Worm (Caenorhabditis elegans) whole organism, young adult: Measurements from ENCODE around the gene srbc-59.
A peak's percentile ranks its signal among the peaks of the same experiment; 100 is the strongest.

Experiments
- B0019.2 ChIP-seq: fragments of 200-800 bp; sonication (Bioruptor generic); conservative IDR thresholded peaks from 2 replicates; pipeline ENCODE4 v1.3.6; 2022; ENCODE audit warnings: missing genetic modification reagents, missing genetic modification characterization, missing compliant biosample characterization
- F23B12.7 ChIP-seq: sonication (generic microtip); optimal IDR thresholded peaks from 2 replicates; lab custom pipeline; 2017; ENCODE audit warnings: missing genetic modification characterization, mild to moderate bottlenecking, missing compliant biosample characterization, antibody characterized with exemption, moderate library complexity; ENCODE audit not compliant: insufficient read depth
- F39B2.1 ChIP-seq: fragments of 200-800 bp; sonication (Bioruptor generic); IDR thresholded peaks from 2 replicates; pipeline ENCODE4 v1.3.6; 2022; ENCODE audit warnings: missing genetic modification reagents, missing genetic modification characterization, missing compliant biosample characterization
- F49E8.2 ChIP-seq: sonication (generic microtip); optimal IDR thresholded peaks from 3 replicates; lab custom pipeline; 2017; ENCODE audit warnings: missing genetic modification characterization, mild to moderate bottlenecking, missing compliant biosample characterization, antibody characterized with exemption, moderate library complexity; ENCODE audit not compliant: insufficient read depth
- F55B11.4 ChIP-seq: sonication (generic microtip); optimal IDR thresholded peaks from 2 replicates; lab custom pipeline; 2016; ENCODE audit warnings: missing compliant biosample characterization, missing genetic modification characterization, borderline replicate concordance; ENCODE audit not compliant: insufficient read depth
- F57A8.1 ChIP-seq: fragments of 200-800 bp; sonication (Bioruptor generic); optimal IDR thresholded peaks from 2 replicates; lab custom pipeline; 2018; ENCODE audit warnings: mild to moderate bottlenecking, missing genetic modification characterization, moderate library complexity, missing compliant biosample characterization
- K12H6.12 ChIP-seq: fragments of 200-800 bp; sonication (Bioruptor generic); optimal IDR thresholded peaks from 2 replicates; lab custom pipeline; 2018; ENCODE audit warnings: mild to moderate bottlenecking, missing genetic modification characterization, missing compliant biosample characterization
- Y56A3A.18 ChIP-seq: fragments of 200-800 bp; sonication (Bioruptor generic); IDR thresholded peaks from 2 replicates; pipeline ENCODE4 v1.3.6; 2022; ENCODE audit warnings: missing genetic modification reagents, missing genetic modification characterization, missing compliant biosample characterization
- Y79H2A.3 ChIP-seq: fragments of 200-800 bp; sonication (Bioruptor generic); conservative IDR thresholded peaks from 2 replicates; pipeline ENCODE4 v1.3.6; 2022; ENCODE audit warnings: missing genetic modification reagents, missing genetic modification characterization, missing compliant biosample characterization
- akir-1 ChIP-seq: fragments of 200-800 bp; sonication (Bioruptor generic); optimal IDR thresholded peaks from 2 replicates; lab custom pipeline; 2018; ENCODE audit warnings: mild to moderate bottlenecking, missing genetic modification characterization, moderate library complexity, missing compliant biosample characterization
- attf-3 ChIP-seq: fragments of 200-800 bp; sonication (Bioruptor generic); conservative IDR thresholded peaks from 2 replicates; pipeline ENCODE4 v1.3.6; 2022; ENCODE audit warnings: missing genetic modification reagents, missing genetic modification characterization, missing compliant biosample characterization
- attf-5 ChIP-seq: fragments of 200-800 bp; sonication (Bioruptor generic); optimal IDR thresholded peaks from 2 replicates; lab custom pipeline; 2018; ENCODE audit warnings: mild to moderate bottlenecking, missing genetic modification characterization, missing compliant biosample characterization
- bed-2 ChIP-seq: fragments of 200-800 bp; sonication (Bioruptor generic); IDR thresholded peaks from 2 replicates; pipeline ENCODE4 v1.3.6; 2022; ENCODE audit warnings: missing genetic modification reagents, missing genetic modification characterization, missing compliant biosample characterization
- cebp-1 ChIP-seq, 2 experiments: fragments of 200-800 bp in 1 of 2; sonication (Bioruptor generic) in 1 of 2; sonication (generic microtip) in 1 of 2; IDR thresholded peaks in 1 of 2; optimal IDR thresholded peaks in 1 of 2; 2 replicates each; pipeline versions ENCODE4 v1.3.6 to Lab custom; 2017 to 2022; ENCODE audit warnings: missing compliant biosample characterization in 2 of 2, missing genetic modification characterization in 2 of 2, mild to moderate bottlenecking in 1 of 2, missing genetic modification reagents in 1 of 2, moderate library complexity in 1 of 2
- cebp-2 ChIP-seq: fragments of 200-800 bp; sonication (Bioruptor generic); IDR thresholded peaks from 2 replicates; pipeline ENCODE4 v1.3.6; 2022; ENCODE audit warnings: missing genetic modification characterization, missing compliant biosample characterization
- ceh-100 ChIP-seq: fragments of 200-800 bp; sonication (Bioruptor generic); IDR thresholded peaks from 2 replicates; pipeline ENCODE4 v1.3.6; 2022; ENCODE audit warnings: missing genetic modification reagents, missing genetic modification characterization, missing compliant biosample characterization
- ceh-40 ChIP-seq: fragments of 200-800 bp; sonication (Bioruptor generic); IDR thresholded peaks from 2 replicates; pipeline ENCODE4 v1.3.6; 2022; ENCODE audit warnings: missing genetic modification characterization, missing compliant biosample characterization
- ceh-58 ChIP-seq: fragments of 200-800 bp; sonication (Bioruptor generic); IDR thresholded peaks from 2 replicates; pipeline ENCODE4 v1.3.6; 2022; ENCODE audit warnings: missing genetic modification characterization, missing compliant biosample characterization
- ceh-79 ChIP-seq: sonication (generic microtip); optimal IDR thresholded peaks from 2 replicates; lab custom pipeline; 2017; ENCODE audit warnings: mild to moderate bottlenecking, missing genetic modification characterization, missing compliant biosample characterization
- dpl-1 ChIP-seq: fragments of 150-350 bp; optimal IDR thresholded peaks from 2 replicates; lab custom pipeline; 2014; ENCODE audit warnings: missing biosample characterization, missing genetic modification reagents, missing genetic modification characterization
- egrh-3 ChIP-seq: fragments of 200-800 bp; sonication (Bioruptor generic); IDR thresholded peaks from 2 replicates; pipeline ENCODE4 v1.3.6; 2022; ENCODE audit warnings: missing genetic modification reagents, missing genetic modification characterization, missing compliant biosample characterization
- ets-4 ChIP-seq: fragments of 200-800 bp; sonication (Bioruptor generic); optimal IDR thresholded peaks from 2 replicates; lab custom pipeline; 2018; ENCODE audit warnings: mild to moderate bottlenecking, missing genetic modification characterization, missing compliant biosample characterization
- fkh-3 ChIP-seq: sonication (generic microtip); optimal IDR thresholded peaks from 2 replicates; lab custom pipeline; 2016; ENCODE audit warnings: mild to moderate bottlenecking, missing genetic modification characterization, missing compliant biosample characterization
- gei-17 ChIP-seq: fragments of 200-800 bp; sonication (Bioruptor generic); optimal IDR thresholded peaks from 2 replicates; lab custom pipeline; 2018; ENCODE audit warnings: mild to moderate bottlenecking, missing genetic modification characterization, missing compliant biosample characterization
- him-1 ChIP-seq: sonication (generic microtip); optimal IDR thresholded peaks from 2 replicates; lab custom pipeline; 2016; ENCODE audit warnings: missing genotype, missing genetic modification reagents, missing genetic modification characterization, missing compliant biosample characterization
- hlh-12 ChIP-seq: sonication (generic microtip); optimal IDR thresholded peaks from 2 replicates; lab custom pipeline; 2016; ENCODE audit warnings: missing genetic modification characterization, missing compliant biosample characterization
- hsf-1 ChIP-seq: fragments of 200-800 bp; sonication (Bioruptor generic); IDR thresholded peaks from 2 replicates; pipeline ENCODE4 v1.3.6; 2022; ENCODE audit warnings: missing genetic modification reagents, missing genetic modification characterization, missing compliant biosample characterization
- lag-1 ChIP-seq: fragments of 200-800 bp; sonication (Bioruptor generic); IDR thresholded peaks from 2 replicates; pipeline ENCODE4 v1.3.6; 2022; ENCODE audit warnings: missing genetic modification reagents, missing genetic modification characterization, missing compliant biosample characterization
- let-526 ChIP-seq: fragments of 200-800 bp; sonication (Bioruptor generic); IDR thresholded peaks from 2 replicates; pipeline ENCODE4 v1.3.6; 2022; ENCODE audit warnings: missing genetic modification reagents, missing genetic modification characterization, missing compliant biosample characterization
- madf-10 ChIP-seq: sonication (generic microtip); optimal IDR thresholded peaks from 2 replicates; lab custom pipeline; 2016; ENCODE audit warnings: mild to moderate bottlenecking, missing genetic modification characterization, missing compliant biosample characterization
- madf-6 ChIP-seq: fragments of 200-800 bp; sonication (Bioruptor generic); IDR thresholded peaks from 2 replicates; pipeline ENCODE4 v1.3.6; 2022; ENCODE audit warnings: missing genetic modification reagents, missing genetic modification characterization, missing compliant biosample characterization
- mcd-1 ChIP-seq: fragments of 200-800 bp; sonication (Bioruptor generic); IDR thresholded peaks from 2 replicates; pipeline ENCODE4 v1.3.6; 2022; ENCODE audit warnings: missing genetic modification reagents, missing genetic modification characterization, missing compliant biosample characterization
- mes-4 ChIP-seq: sonication (generic microtip); optimal IDR thresholded peaks from 2 replicates; lab custom pipeline; 2016; ENCODE audit warnings: missing genotype, missing genetic modification characterization, missing compliant biosample characterization
- mxl-1 ChIP-seq: sonication (generic microtip); optimal IDR thresholded peaks from 2 replicates; lab custom pipeline; 2016; ENCODE audit warnings: missing genetic modification characterization, missing compliant biosample characterization
- nfya-1 ChIP-seq: sonication (generic microtip); optimal IDR thresholded peaks from 2 replicates; lab custom pipeline; 2017; ENCODE audit warnings: antibody characterized with exemption, missing compliant biosample characterization, missing genetic modification characterization, borderline replicate concordance; ENCODE audit not compliant: insufficient read depth
- pbrm-1 ChIP-seq: fragments of 200-800 bp; sonication (Bioruptor generic); IDR thresholded peaks from 2 replicates; pipeline ENCODE4 v1.3.6; 2022; ENCODE audit warnings: missing genetic modification reagents, missing genetic modification characterization, missing compliant biosample characterization
- pha-4 ChIP-seq: fragments of 150-350 bp; sonication (generic microtip); optimal IDR thresholded peaks from 2 replicates; lab custom pipeline; 2014; ENCODE audit warnings: missing biosample characterization, missing genetic modification reagents, missing genetic modification characterization
- rec-8 ChIP-seq, 2 experiments: sonication (generic microtip); optimal IDR thresholded peaks; 2 replicates each; lab custom pipeline; 2016; ENCODE audit warnings: mild to moderate bottlenecking in 2 of 2, missing genetic modification characterization in 2 of 2, missing genetic modification reagents in 2 of 2, missing genotype in 2 of 2, missing biosample characterization in 1 of 2, missing compliant biosample characterization in 1 of 2, moderate library complexity in 1 of 2
- repo-1 ChIP-seq: sonication (generic microtip); optimal IDR thresholded peaks from 2 replicates; lab custom pipeline; 2017; ENCODE audit warnings: mild to moderate bottlenecking, missing genetic modification characterization, missing compliant biosample characterization
- rpc-1 ChIP-seq, 2 experiments: fragments of 150-350 bp in 1 of 2; sonication (generic microtip) in 1 of 2; optimal IDR thresholded peaks; 2 replicates each; lab custom pipeline; 2014 to 2018; ENCODE audit warnings: missing biosample characterization in 1 of 2, missing genetic modification characterization in 1 of 2, missing genetic modification reagents in 1 of 2, missing genotype in 1 of 2
- sdz-38 ChIP-seq: sonication (generic microtip); optimal IDR thresholded peaks from 2 replicates; lab custom pipeline; 2016; ENCODE audit warnings: missing genotype, missing genetic modification characterization, missing compliant biosample characterization
- snpc-3.4 ChIP-seq: sonication (generic microtip); optimal IDR thresholded peaks from 2 replicates; lab custom pipeline; 2017; ENCODE audit warnings: missing genetic modification characterization, mild to moderate bottlenecking, missing compliant biosample characterization, antibody characterized with exemption, moderate library complexity, missing genotype, missing genetic modification reagents
- somi-1 ChIP-seq: fragments of 200-800 bp; sonication (Bioruptor generic); optimal IDR thresholded peaks from 2 replicates; lab custom pipeline; 2018; ENCODE audit warnings: mild to moderate bottlenecking, missing genetic modification characterization, missing compliant biosample characterization
- sptf-2 ChIP-seq: fragments of 200-800 bp; sonication (Bioruptor generic); optimal IDR thresholded peaks from 2 replicates; lab custom pipeline; 2018; ENCODE audit warnings: mild to moderate bottlenecking, missing genetic modification characterization, missing compliant biosample characterization
- tbp1 ChIP-seq: fragments of 200-800 bp; sonication (Bioruptor generic); optimal IDR thresholded peaks from 2 replicates; lab custom pipeline; 2018; ENCODE audit warnings: mild to moderate bottlenecking, missing genetic modification characterization, missing compliant biosample characterization
- tlf-1 ChIP-seq: fragments of 200-800 bp; sonication (Bioruptor generic); optimal IDR thresholded peaks from 2 replicates; lab custom pipeline; 2018; ENCODE audit warnings: mild to moderate bottlenecking, missing genetic modification characterization, missing compliant biosample characterization
- ztf-28 ChIP-seq: fragments of 200-800 bp; sonication (Bioruptor generic); IDR thresholded peaks from 2 replicates; pipeline ENCODE4 v1.3.6; 2022; ENCODE audit warnings: missing genetic modification reagents, missing genetic modification characterization, missing compliant biosample characterization

The srbc-59 gene

DNA sequence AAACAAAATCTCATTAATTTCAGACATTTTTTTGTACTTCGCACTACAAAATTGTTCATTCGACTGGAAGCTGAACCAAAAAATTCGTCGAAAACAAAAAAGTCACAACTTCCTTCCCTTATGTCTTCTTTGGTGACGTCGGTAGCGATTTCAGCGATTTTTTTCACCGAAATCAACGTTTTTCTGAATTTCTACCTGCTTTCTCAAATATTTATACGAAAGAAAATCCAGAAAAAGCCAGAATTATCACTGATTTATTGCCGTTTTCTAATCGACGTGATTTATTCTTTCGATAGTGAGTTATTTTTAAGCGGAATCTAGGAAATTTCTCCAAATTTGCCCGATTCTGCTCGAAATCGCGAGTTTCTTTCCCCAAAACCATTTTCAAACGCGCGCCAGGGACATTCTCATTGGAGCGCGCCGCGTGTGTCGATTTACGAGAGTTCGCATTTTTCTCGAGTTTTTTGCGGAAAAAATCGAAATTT, 3.5 kb upstream of the srbc-59 start, which contains the start of gene srbc-58 (continued):
- TF ChIP-seq somi-1 (GFP tag; lab: Kevin White, UChicago) (no peak), F39B2.1 (GFP tag; lab: Robert Waterston, UW) (no peak), F57A8.1 (no peak), attf-5 (GFP tag; lab: Kevin White, UChicago) (no peak), lag-1 (GFP tag; lab: Robert Waterston, UW) (no peak), hsf-1 (GFP tag; lab: Robert Waterston, UW) (peak; percentile 75; the same call in 1 of the 2 replicates), rpc-1 (optimal IDR thresholded peaks at IDR 0.05; lab: Kevin White, UChicago) (no peak), rpc-1 (tag; optimal IDR thresholded peaks at IDR 0.05; lab: Kevin White, UChicago) (no peak), mcd-1 (GFP tag; lab: Robert Waterston, UW) (peak; percentile 83), K12H6.12 (tag; lab: Kevin White, UChicago) (no peak), ztf-28 (GFP tag; lab: Robert Waterston, UW) (no peak), Y56A3A.18 (GFP tag; lab: Robert Waterston, UW) (no peak), sdz-38 (tag; lab: Kevin White, UChicago) (no peak), hlh-12 (tag; lab: Kevin White, UChicago) (no peak), sptf-2 (GFP tag; lab: Kevin White, UChicago) (no peak), F49E8.2 (peak; percentile 43), attf-3 (no peak), ceh-58 (0 out of 2 replicates have a peak, but pooled peaks have one; percentile 52), Y79H2A.3 (no peak), cebp-2 (GFP tag; lab: Robert Waterston, UW) (no peak), him-1 (tag; lab: Kevin White, UChicago) (peak; percentile 49), ets-4 (GFP tag; lab: Kevin White, UChicago) (no peak), B0019.2 (no peak), nfya-1 (tag; lab: Kevin White, UChicago) (no peak), tlf-1 (GFP tag; lab: Kevin White, UChicago) (peak; percentile 72), rec-8 (tag; optimal IDR thresholded peaks at IDR 0.05; lab: Kevin White, UChicago) (no peak), let-526 (GFP tag; lab: Robert Waterston, UW) (no peak), mes-4 (tag; lab: Kevin White, UChicago) (no peak), fkh-3 (tag; lab: Kevin White, UChicago) (no peak), F23B12.7 (tag; lab: Kevin White, UChicago) (no peak), ceh-79 (tag; lab: Kevin White, UChicago) (peak; percentile 8), ceh-100 (GFP tag; lab: Robert Waterston, UW) (no peak), snpc-3.4 (tag; lab: Kevin White, UChicago) (peak; percentile 49), gei-17 (GFP tag; lab: Kevin White, UChicago) (no peak), F55B11.4 (tag; lab: Kevin White, UChicago) (no peak), madf-10 (tag; lab: Kevin White, UChicago) (no peak), pha-4 (tag; lab: Kevin White, UChicago) (no peak), cebp-1 (GFP tag; IDR thresholded peaks at IDR 0.05; lab: Robert Waterston, UW) (no peak), cebp-1 (tag; optimal IDR thresholded peaks at IDR 0.05; lab: Kevin White, UChicago) (peak; percentile 30), madf-6 (GFP tag; lab: Robert Waterston, UW) (peak; percentile 27), mxl-1 (no peak), bed-2 (GFP tag; lab: Robert Waterston, UW) (no peak), pbrm-1 (GFP tag; lab: Robert Waterston, UW) (peak; percentile 39; the same call in 1 of the 2 replicates), ceh-40 (GFP tag; lab: Robert Waterston, UW) (no peak), akir-1 (no peak), egrh-3 (no peak), dpl-1 (GFP tag; lab: Kevin White, UChicago) (peak; percentile 52), repo-1 (tag; lab: Kevin White, UChicago) (peak; percentile 24), tbp1 (peak; percentile 11)
